Worm (Caenorhabditis elegans): ENCODE results near the gene srlf-12.

The srlf-12 gene

DNA sequence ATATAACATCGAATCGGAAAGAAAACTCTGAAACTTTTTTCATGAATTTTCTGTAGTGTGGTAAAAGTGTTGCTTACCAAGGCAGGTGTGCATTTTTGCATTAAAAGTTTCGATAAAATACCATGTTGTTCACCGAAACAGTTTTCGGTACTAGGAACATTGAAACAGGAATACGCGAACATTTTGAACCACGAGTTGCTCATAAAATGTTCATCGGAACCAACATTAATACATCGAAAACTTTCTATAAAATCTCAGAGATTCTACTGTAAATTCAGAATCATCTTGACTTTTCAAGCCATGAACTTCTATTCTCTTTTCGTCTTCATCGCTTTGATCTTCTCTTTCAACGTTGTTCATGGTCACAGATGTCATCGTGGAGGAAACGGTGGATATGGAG lies 11.6 kb downstream of the srlf-12 start, which contains the start of gene fipr-15:
fipr-15 (plus strand) TSS at position 301 of the 400 bp plus-strand sequence.
- no peak for TF ChIP-seq lsy-2 (tag; optimal IDR thresholded peaks at IDR 0.05)
- TF ChIP-seq nhr-76 (tag; optimal IDR thresholded peaks at IDR 0.05), result no peak
- TF ChIP-seq nhr-90 (tag; optimal IDR thresholded peaks at IDR 0.05; ENCODE audit: poor library complexity), result no peak
- no peak for TF ChIP-seq hlh-17 (GFP tag; optimal IDR thresholded peaks at IDR 0.05; ENCODE audit: borderline replicate concordance)
- TF ChIP-seq mef-2 (tag; optimal IDR thresholded peaks at IDR 0.05), result no peak
- no peak for TF ChIP-seq snpc-4 (tag; optimal IDR thresholded peaks at IDR 0.05)
- TF ChIP-seq ceh-63 (GFP tag; optimal IDR thresholded peaks at IDR 0.05), result no peak
- TF ChIP-seq efl-1 (optimal IDR thresholded peaks at IDR 0.05), result no peak
- no peak for TF ChIP-seq efl-1 (GFP tag; optimal IDR thresholded peaks at IDR 0.05 in 1 of 2)

DNA sequence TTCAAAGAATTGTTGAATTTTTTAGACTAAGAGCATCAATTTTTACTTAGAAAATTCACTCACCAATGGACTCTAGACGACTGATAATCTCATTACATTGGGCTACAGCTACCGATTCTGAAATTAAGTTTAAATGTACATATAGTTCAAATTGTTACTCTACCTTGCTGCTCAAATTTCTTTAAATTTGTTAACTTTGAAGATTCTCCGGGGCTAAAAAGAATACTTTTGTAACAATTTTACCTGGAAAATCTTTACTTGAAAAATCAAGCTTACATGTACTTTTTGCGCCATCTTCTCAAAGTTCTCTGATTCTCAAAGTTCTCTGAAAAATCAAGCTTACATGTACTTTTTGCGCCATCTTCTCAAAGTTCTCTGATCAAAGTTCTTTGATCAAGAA lies 12.4 kb downstream of the srlf-12 start, which contains the start of gene sdz-13:
sdz-13 (minus strand) TSS at position 101 of the 400 bp plus-strand sequence.
- TF ChIP-seq lin-13 (GFP tag; optimal IDR thresholded peaks at IDR 0.05) (no peak), nhr-90 (tag; optimal IDR thresholded peaks at IDR 0.05; ENCODE audit: poor library complexity) (no peak), ceh-88 (GFP tag; IDR thresholded peaks at IDR 0.05) (no peak), egl-27 (tag; optimal IDR thresholded peaks at IDR 0.05) (no peak), mab-9 (GFP tag; IDR thresholded peaks at IDR 0.05) (no peak), fkh-4 (tag; optimal IDR thresholded peaks at IDR 0.05; ENCODE audit: borderline replicate concordance) (no peak), fos-1 (tag; optimal IDR thresholded peaks at IDR 0.05) (no peak), C34B4.2 (tag; optimal IDR thresholded peaks at IDR 0.05) (no peak), nhr-237 (tag; optimal IDR thresholded peaks at IDR 0.05) (no peak), ztf-11 (tag; optimal IDR thresholded peaks at IDR 0.05) (no peak), nhr-85 (tag) (no peak), unc-86 (tag; optimal IDR thresholded peaks at IDR 0.05) (no peak), nhr-71 (tag; optimal IDR thresholded peaks at IDR 0.05) (no peak)

DNA sequence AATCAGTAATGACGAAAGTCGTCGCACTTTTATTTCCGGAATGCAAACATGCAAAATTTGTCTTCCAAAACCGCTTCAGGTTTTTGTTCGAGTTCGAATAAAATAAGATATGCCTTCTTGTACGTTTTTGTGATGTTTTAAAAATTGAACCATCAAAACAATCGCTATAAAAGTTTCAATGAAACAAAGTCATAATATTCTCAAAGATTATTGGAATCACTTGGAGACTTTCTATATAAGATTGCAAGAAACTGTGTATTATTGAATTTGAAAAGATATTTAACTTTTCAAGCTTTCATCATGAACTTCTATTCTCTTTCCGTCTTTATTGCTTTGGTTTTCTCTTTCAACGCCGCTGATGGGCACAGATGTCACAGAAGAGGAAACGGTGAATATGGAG lies 15.0 kb downstream of the srlf-12 start, which contains the start of gene fipr-14:
fipr-14 (plus strand) TSS at position 301 of the 400 bp plus-strand sequence.
- TF ChIP-seq fkh-8 (tag; optimal IDR thresholded peaks at IDR 0.05) (no peak), aly-2 (tag; optimal IDR thresholded peaks at IDR 0.05) (no peak), blmp-1 (tag; optimal IDR thresholded peaks at IDR 0.05) (no peak), unc-130 (tag; optimal IDR thresholded peaks at IDR 0.05) (no peak), ces-1 (GFP tag; optimal IDR thresholded peaks at IDR 0.05) (no peak)

DNA sequence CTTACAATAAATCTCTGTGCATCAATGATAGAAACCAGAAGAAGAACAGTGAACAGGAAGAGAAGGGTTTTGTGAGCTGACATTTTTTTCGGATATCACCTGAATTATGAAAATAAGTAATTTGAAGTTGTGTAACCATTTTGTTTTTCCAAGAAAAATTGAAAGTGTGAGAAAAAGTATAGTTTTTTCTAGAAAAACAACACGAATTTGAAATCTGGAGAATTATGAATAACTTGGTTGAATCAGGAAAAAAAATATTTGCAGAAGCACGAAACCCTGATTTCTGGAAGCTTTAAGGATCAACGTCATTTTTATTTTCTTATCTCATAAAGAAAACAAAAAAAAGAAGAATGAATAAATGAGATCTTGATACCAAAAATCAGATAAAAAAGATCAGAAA lies 17.4 kb downstream of the srlf-12 start, which contains the start of gene F13E9.12:
F13E9.12 (minus strand) TSS at position 101 of the 400 bp plus-strand sequence.
- TF ChIP-seq isw-1 (GFP tag; IDR thresholded peaks at IDR 0.05) (no peak), nhr-77 (tag; optimal IDR thresholded peaks at IDR 0.05) (no peak), aha-1 (tag; optimal IDR thresholded peaks at IDR 0.05) (no peak), elt-3 (tag; optimal IDR thresholded peaks at IDR 0.05) (no peak), skn-1 (tag; optimal IDR thresholded peaks at IDR 0.05) (no peak), C04F5.9 (tag; optimal IDR thresholded peaks at IDR 0.05) (no peak), aly-2 (tag; optimal IDR thresholded peaks at IDR 0.05) (no peak), jun-1 (tag; optimal IDR thresholded peaks at IDR 0.05) (no peak), blmp-1 (tag; optimal IDR thresholded peaks at IDR 0.05) (no peak), snu-23 (GFP tag; optimal IDR thresholded peaks at IDR 0.05) (no peak), fos-1 (tag; optimal IDR thresholded peaks at IDR 0.05) (no peak)

DNA sequence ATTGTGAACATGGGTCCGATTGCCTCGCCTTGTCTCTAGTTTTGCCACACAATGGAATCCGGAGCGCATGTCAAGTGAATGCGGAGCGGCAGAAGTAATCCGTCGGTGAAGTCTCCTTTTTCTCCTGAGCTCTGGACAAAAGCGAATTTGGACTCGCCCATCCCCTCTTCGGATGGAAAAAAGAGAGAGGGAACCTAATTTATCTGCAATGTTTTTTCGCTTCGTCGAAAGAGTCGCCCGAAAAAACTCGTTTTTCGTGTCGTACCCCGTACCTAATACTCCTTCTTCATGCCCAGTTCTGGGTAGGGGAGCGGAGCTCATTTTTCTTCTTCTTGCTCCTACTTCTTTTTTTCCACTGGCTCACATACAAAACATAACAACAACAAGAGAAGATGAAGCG lies 21.7 kb downstream of the srlf-12 start:
- TF ChIP-seq lin-14 (GFP tag; optimal IDR thresholded peaks at IDR 0.05) (peak; percentile 54), vab-15 (tag; optimal IDR thresholded peaks at IDR 0.05) (no peak), efl-1 (optimal IDR thresholded peaks at IDR 0.05) (no peak), efl-1 (GFP tag; optimal IDR thresholded peaks at IDR 0.05 in 1 of 2) (peak in 1 of 2 experiments; percentile 44)

Measured in whole organism, L1 larva.